Fruit fly (Drosophila melanogaster) whole organism, embryonic: ENCODE results near the gene CG13309.

Experiments
- ATbp ChIP-seq: fragments of 200-800 bp; sonication (Bioruptor generic); optimal IDR thresholded peaks from 2 replicates; lab custom pipeline; 2017; ENCODE audit warnings: missing biosample characterization, mild to moderate bottlenecking, missing genetic modification characterization, missing genetic modification reagents
- CG10959 ChIP-seq: fragments of 200-800 bp; sonication (Bioruptor generic); IDR thresholded peaks from 2 replicates; pipeline ENCODE4 v1.3.6; 2022; ENCODE audit warnings: missing biosample characterization, missing genetic modification characterization
- CG11247 ChIP-seq: fragments of 200-800 bp; sonication (Bioruptor generic); IDR thresholded peaks from 2 replicates; pipeline ENCODE4 v1.3.6; 2022; ENCODE audit warnings: missing biosample characterization, missing genetic modification characterization
- CG12219 ChIP-seq: fragments of 200-800 bp; sonication (Bioruptor generic); optimal IDR thresholded peaks from 3 replicates; lab custom pipeline; 2018; ENCODE audit warnings: missing biosample characterization, mild to moderate bottlenecking, missing genetic modification characterization
- CG12236 ChIP-seq: fragments of 200-800 bp; sonication (Bioruptor generic); optimal IDR thresholded peaks from 2 replicates; lab custom pipeline; 2016; ENCODE audit warnings: missing biosample characterization, missing genetic modification characterization
- CG13287 ChIP-seq: fragments of 200-800 bp; sonication (Bioruptor generic); IDR thresholded peaks from 2 replicates; pipeline ENCODE4 v1.3.6; 2022; ENCODE audit warnings: missing biosample characterization, missing genetic modification characterization; ENCODE audit not compliant: partially characterized antibody
- CG14441 ChIP-seq: fragments of 200-800 bp; sonication (Bioruptor generic); IDR thresholded peaks from 2 replicates; pipeline ENCODE4 v1.3.6; 2022; ENCODE audit warnings: missing biosample characterization, missing genetic modification characterization
- CG15011 ChIP-seq: fragments of 200-800 bp; sonication (Bioruptor generic); optimal IDR thresholded peaks from 3 replicates; lab custom pipeline; 2018; ENCODE audit warnings: missing biosample characterization, mild to moderate bottlenecking, missing genetic modification characterization
- CG16815 ChIP-seq: fragments of 200-800 bp; sonication (Bioruptor generic); optimal IDR thresholded peaks from 3 replicates; lab custom pipeline; 2017; ENCODE audit warnings: missing biosample characterization, mild to moderate bottlenecking, missing genetic modification characterization
- CG17385 ChIP-seq: fragments of 200-800 bp; sonication (Bioruptor generic); optimal IDR thresholded peaks from 3 replicates; lab custom pipeline; 2018; ENCODE audit warnings: missing biosample characterization, mild to moderate bottlenecking, missing genetic modification characterization
- CG2712 ChIP-seq: fragments of 200-800 bp; optimal IDR thresholded peaks from 3 replicates; lab custom pipeline; 2019; ENCODE audit warnings: missing biosample characterization, mild to moderate bottlenecking, missing genetic modification characterization, moderate library complexity
- CG6813 ChIP-seq: fragments of 200-800 bp; sonication (Bioruptor generic); optimal IDR thresholded peaks from 2 replicates; lab custom pipeline; 2017; ENCODE audit warnings: missing biosample characterization, missing genetic modification characterization, mild to moderate bottlenecking, moderate library complexity, missing genetic modification reagents
- CG7271 ChIP-seq: fragments of 200-800 bp; sonication (Bioruptor generic); optimal IDR thresholded peaks from 2 replicates; lab custom pipeline; 2018; ENCODE audit warnings: missing biosample characterization, mild to moderate bottlenecking, missing genetic modification characterization, moderate library complexity
- CG8089 ChIP-seq: fragments of 200-800 bp; sonication (Bioruptor generic); optimal IDR thresholded peaks from 3 replicates; lab custom pipeline; 2016; ENCODE audit warnings: missing biosample characterization, missing genetic modification characterization
- CG8290 ChIP-seq, 3 experiments: fragments of 200-800 bp; sonication (Bioruptor generic); optimal IDR thresholded peaks; 2 replicates each; lab custom pipeline; 2016 to 2019; ENCODE audit warnings: missing biosample characterization in 3 of 3, missing genetic modification characterization in 3 of 3, mild to moderate bottlenecking in 2 of 3, moderate library complexity in 1 of 3
- CG9437 ChIP-seq: fragments of 200-800 bp; sonication (Bioruptor generic); optimal IDR thresholded peaks from 2 replicates; lab custom pipeline; 2018; ENCODE audit warnings: missing biosample characterization, mild to moderate bottlenecking, missing genetic modification characterization
- Dref ChIP-seq: fragments of 200-800 bp; sonication (Bioruptor generic); IDR thresholded peaks from 2 replicates; pipeline ENCODE4 v1.3.6; 2022; ENCODE audit warnings: missing biosample characterization, missing genetic modification characterization
- Hr51 ChIP-seq, 2 experiments: fragments of 200-800 bp; sonication (Bioruptor generic); optimal IDR thresholded peaks; 2 replicates in 1 of 2; 3 replicates in 1 of 2; lab custom pipeline; 2016 to 2018; ENCODE audit warnings: missing biosample characterization in 2 of 2, missing genetic modification characterization in 2 of 2, mild to moderate bottlenecking in 1 of 2, moderate library complexity in 1 of 2
- Hr78 ChIP-seq, 2 experiments: fragments of 200-800 bp in 1 of 2; fragments of >200 bp in 1 of 2; sonication (Bioruptor generic) in 1 of 2; optimal IDR thresholded peaks; 2 replicates each; lab custom pipeline; 2017 to 2019; ENCODE audit warnings: missing biosample characterization in 2 of 2, missing genetic modification characterization in 2 of 2, mild to moderate bottlenecking in 1 of 2, moderate library complexity in 1 of 2
- Jarid2 ChIP-seq: fragments of 200-800 bp; sonication (Bioruptor generic); optimal IDR thresholded peaks from 3 replicates; lab custom pipeline; 2017; ENCODE audit warnings: mild to moderate bottlenecking, missing biosample characterization, missing genetic modification reagents, missing genetic modification characterization
- Lim3 ChIP-seq: fragments of 200-800 bp; sonication (Bioruptor generic); IDR thresholded peaks from 2 replicates; pipeline ENCODE4 v1.3.6; 2022; ENCODE audit warnings: missing biosample characterization, missing genetic modification characterization
- Med ChIP-seq: fragments of 200-800 bp; sonication (Bioruptor generic); peaks from one replicate; lab custom pipeline; 2016; ENCODE audit warnings: missing biosample characterization, missing genetic modification characterization, mild to moderate bottlenecking, inconsistent platforms, moderate library complexity
- Neu2 ChIP-seq: fragments of 200-800 bp; sonication (Bioruptor generic); optimal IDR thresholded peaks from 3 replicates; lab custom pipeline; 2016; ENCODE audit warnings: missing biosample characterization, missing genetic modification characterization, borderline replicate concordance
- Nf-YB ChIP-seq: fragments of 200-800 bp; sonication (Bioruptor generic); optimal IDR thresholded peaks from 3 replicates; lab custom pipeline; 2019; ENCODE audit warnings: missing biosample characterization, mild to moderate bottlenecking, missing genetic modification characterization, moderate library complexity
- Ravus ChIP-seq: fragments of 200-800 bp; sonication (Bioruptor generic); IDR thresholded peaks from 2 replicates; pipeline ENCODE4 v1.3.6; 2022; ENCODE audit warnings: missing biosample characterization, missing genetic modification characterization
- Sry-δ ChIP-seq: fragments of 200-800 bp; sonication (Bioruptor generic); optimal IDR thresholded peaks from 2 replicates; lab custom pipeline; 2016; ENCODE audit warnings: missing biosample characterization, missing genetic modification characterization
- al ChIP-seq: fragments of 200-800 bp; sonication (Bioruptor generic); IDR thresholded peaks from 2 replicates; pipeline ENCODE4 v1.3.6; 2022; ENCODE audit warnings: missing biosample characterization, missing genetic modification characterization
- caup ChIP-seq: fragments of 200-800 bp; sonication (Bioruptor generic); optimal IDR thresholded peaks from 3 replicates; lab custom pipeline; 2017; ENCODE audit warnings: missing biosample characterization, mild to moderate bottlenecking, missing genetic modification characterization, moderate library complexity; ENCODE audit not compliant: severe bottlenecking
- cg ChIP-seq: fragments of 200-800 bp; sonication (Bioruptor generic); optimal IDR thresholded peaks from 3 replicates; lab custom pipeline; 2019; ENCODE audit warnings: missing biosample characterization, mild to moderate bottlenecking, missing genetic modification characterization, moderate library complexity
- chinmo ChIP-seq: fragments of 200-800 bp; sonication (Bioruptor generic); IDR thresholded peaks from 4 replicates; pipeline ENCODE4 v1.3.6; 2022; ENCODE audit warnings: missing biosample characterization, missing genetic modification characterization; ENCODE audit not compliant: partially characterized antibody
- emc ChIP-seq: fragments of 200-800 bp; sonication (Bioruptor generic); optimal IDR thresholded peaks from 2 replicates; lab custom pipeline; 2016; ENCODE audit warnings: missing biosample characterization, missing genetic modification characterization
- eve ChIP-seq, 2 experiments: fragments of >200 bp; optimal IDR thresholded peaks; 2 replicates each; lab custom pipeline; 2017; ENCODE audit warnings: missing biosample characterization in 2 of 2, missing genetic modification characterization in 2 of 2
- fd64A ChIP-seq: fragments of 200-800 bp; sonication (Bioruptor generic); optimal IDR thresholded peaks from 3 replicates; lab custom pipeline; 2018; ENCODE audit warnings: missing biosample characterization, mild to moderate bottlenecking, missing genetic modification characterization
- gsb-n ChIP-seq: fragments of 200-800 bp; sonication (Bioruptor generic); optimal IDR thresholded peaks from 3 replicates; lab custom pipeline; 2018; ENCODE audit warnings: missing biosample characterization, mild to moderate bottlenecking, missing genetic modification characterization
- gt ChIP-seq: fragments of 200-800 bp; sonication (Bioruptor generic); IDR thresholded peaks from 2 replicates; pipeline ENCODE4 v1.3.6; 2022; ENCODE audit warnings: missing biosample characterization, missing genetic modification characterization
- ham ChIP-seq: fragments of 200-800 bp; sonication (Bioruptor generic); IDR thresholded peaks from 2 replicates; pipeline ENCODE4 v1.3.6; 2022; ENCODE audit warnings: missing biosample characterization, missing genetic modification characterization
- hb ChIP-seq: fragments of 200-800 bp; sonication (Bioruptor generic); IDR thresholded peaks from 3 replicates; pipeline ENCODE4 v1.3.6; 2022; ENCODE audit warnings: missing biosample characterization, missing genetic modification characterization; ENCODE audit not compliant: partially characterized antibody
- hbn ChIP-seq: fragments of 200-800 bp; sonication (Bioruptor generic); IDR thresholded peaks from 2 replicates; pipeline ENCODE4 v1.3.6; 2022; ENCODE audit warnings: missing biosample characterization, missing genetic modification characterization; ENCODE audit not compliant: partially characterized antibody
- kni ChIP-seq: fragments of 200-800 bp; sonication (Bioruptor generic); optimal IDR thresholded peaks from 3 replicates; lab custom pipeline; 2017; ENCODE audit warnings: mild to moderate bottlenecking, missing biosample characterization, missing genetic modification reagents, missing genetic modification characterization
- nmo ChIP-seq: fragments of 200-800 bp; sonication (Bioruptor generic); optimal IDR thresholded peaks from 2 replicates; lab custom pipeline; 2018; ENCODE audit warnings: missing biosample characterization, mild to moderate bottlenecking, missing genetic modification characterization, moderate library complexity
- oc ChIP-seq: fragments of 200-800 bp; sonication (Bioruptor generic); optimal IDR thresholded peaks from 2 replicates; lab custom pipeline; 2018; ENCODE audit warnings: missing biosample characterization, mild to moderate bottlenecking, missing genetic modification characterization, moderate library complexity
- onecut ChIP-seq: fragments of 200-800 bp; sonication (Bioruptor generic); IDR thresholded peaks from 2 replicates; pipeline ENCODE4 v1.3.6; 2022; ENCODE audit warnings: missing biosample characterization, missing genetic modification characterization
- sens ChIP-seq: fragments of 200-800 bp; sonication (Bioruptor generic); peaks from one replicate; lab custom pipeline; 2016; ENCODE audit warnings: missing biosample characterization, missing genetic modification characterization
- slbo ChIP-seq: fragments of 200-800 bp; sonication (Bioruptor generic); IDR thresholded peaks from 2 replicates; pipeline ENCODE4 v1.3.6; 2022; ENCODE audit warnings: missing biosample characterization, missing genetic modification characterization
- twi ChIP-seq: fragments of 200-800 bp; optimal IDR thresholded peaks from 2 replicates; lab custom pipeline; 2019; ENCODE audit warnings: missing biosample characterization, mild to moderate bottlenecking, missing genetic modification characterization, moderate library complexity
- vfl ChIP-seq: fragments of 200-800 bp; sonication (Bioruptor generic); optimal IDR thresholded peaks from 2 replicates; lab custom pipeline; 2016; ENCODE audit warnings: missing biosample characterization, missing genetic modification characterization

The CG13309 gene

dm6 chr3L:8841757-8842156, 31.6 kb downstream of the CG13309 start (continued):
- TF ChIP-seq CG2712 (peak; percentile 85), Nf-YB (peak; percentile 30), CG12236 (no peak), nmo (GFP tag; lab: Kevin White, UChicago) (peak; percentile 78), caup (GFP tag; lab: Kevin White, UChicago) (peak; percentile 76), oc (peak; percentile 75), emc (GFP tag; lab: Kevin White, UChicago) (peak; percentile 25), eve (GFP tag; optimal IDR thresholded peaks at IDR 0.05; lab: Kevin White, UChicago) (peak in 1 of 2 experiments; percentile 74), Dref (GFP tag; lab: Robert Waterston, UW) (no peak), CG10959 (GFP tag; lab: Robert Waterston, UW) (peak; percentile 45; the same call in 1 of the 2 replicates), CG15011 (peak; percentile 35), gsb-n (peak; percentile 58), kni (GFP tag; lab: Kevin White, UChicago) (no peak), CG14441 (peak; percentile 69), slbo (GFP tag; lab: Robert Waterston, UW) (peak; percentile 83), CG9437 (GFP tag; lab: Kevin White, UChicago) (peak; percentile 26), Hr51 (GFP tag; optimal IDR thresholded peaks at IDR 0.05; lab: Kevin White, UChicago) (peak in 1 of 2 experiments; percentile 81), Med (peak; percentile 92), CG17385 (GFP tag; lab: Kevin White, UChicago) (peak; percentile 67), gt (GFP tag; lab: Robert Waterston, UW) (no peak), CG13287 (no peak), hbn (GFP tag; lab: Robert Waterston, UW) (no peak), CG11247 (peak; percentile 70), Ravus (GFP tag; lab: Robert Waterston, UW) (0 out of 2 replicates have a peak, but pooled peaks have one; percentile 18), CG12219 (GFP tag; lab: Kevin White, UChicago) (peak; percentile 78), Jarid2 (GFP tag; lab: Kevin White, UChicago) (peak; percentile 7), ATbp (GFP tag; lab: Kevin White, UChicago) (peak; percentile 71)
- TF ChIP-seq, all 482 proteins: peak for 331

DNA sequence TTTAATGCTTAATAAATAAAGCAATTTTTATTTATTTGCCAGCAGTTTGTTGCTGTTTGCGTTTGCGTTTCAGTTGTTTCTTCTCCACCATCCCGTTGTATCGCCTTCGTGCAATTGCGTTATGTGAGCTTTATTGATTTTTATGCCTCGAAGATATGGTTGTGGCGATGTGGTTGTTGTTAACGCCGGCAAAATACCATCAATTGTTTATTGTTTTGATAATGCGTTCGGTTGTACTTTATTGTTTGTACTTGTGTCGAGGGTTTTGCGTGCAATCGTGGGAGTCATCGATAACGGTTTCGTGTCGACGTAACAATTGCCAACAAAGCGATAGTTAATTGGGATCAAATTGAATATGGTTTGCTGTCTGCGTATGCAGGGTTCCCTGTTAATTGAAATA, 32.2 kb downstream of the CG13309 start:
- no peak for TF ChIP-seq vfl (GFP tag; lab: Kevin White, UChicago)
- TF ChIP-seq CG8290 (GFP tag; optimal IDR thresholded peaks at IDR 0.05; lab: Kevin White, UChicago), result no peak
- no peak for TF ChIP-seq CG8290 (tag; optimal IDR thresholded peaks at IDR 0.05; lab: Kevin White, UChicago)
- TF ChIP-seq onecut (GFP tag; lab: Robert Waterston, UW), result peak; percentile 69
- peak; percentile 71 for TF ChIP-seq Med
- TF ChIP-seq al (GFP tag; lab: Robert Waterston, UW), result no peak
- no peak for TF ChIP-seq cg (GFP tag; lab: Kevin White, UChicago)
- peak; percentile 38; the same call in 1 of the 4 replicates for TF ChIP-seq chinmo (GFP tag; lab: Robert Waterston, UW)
- TF ChIP-seq, all 482 proteins: peak for 3

DNA sequence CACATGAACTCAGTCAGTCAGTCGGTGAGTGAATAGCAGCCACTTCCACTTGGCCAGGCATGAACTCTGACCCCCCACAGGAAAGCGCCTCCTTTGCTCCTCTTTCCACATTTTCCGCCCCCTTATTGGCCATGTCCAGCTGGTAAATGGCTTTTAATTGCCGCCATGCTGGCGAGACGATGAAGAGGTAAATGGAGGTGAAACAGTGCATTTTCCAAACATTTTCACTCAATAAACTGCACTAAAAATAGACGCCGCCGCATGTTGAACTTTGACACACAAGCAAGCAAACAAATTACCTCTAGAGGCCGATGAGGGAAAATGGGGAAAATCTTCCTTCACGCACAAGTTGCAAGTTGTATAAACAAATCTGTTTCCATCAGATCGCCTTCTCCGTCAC, 39.6 kb downstream of the CG13309 start:
- TF ChIP-seq hb (0 out of 3 replicates have a peak, but pooled peaks have one; percentile 42), Sry-δ (GFP tag; lab: Kevin White, UChicago) (no peak), twi (tag; lab: Kevin White, UChicago) (peak; percentile 5), Lim3 (GFP tag; lab: Robert Waterston, UW) (no peak), Neu2 (GFP tag; lab: Kevin White, UChicago) (no peak), Hr78 (GFP tag; optimal IDR thresholded peaks at IDR 0.05; lab: Kevin White, UChicago) (peak in 1 of 2 experiments; percentile 96), CG16815 (GFP tag; lab: Kevin White, UChicago) (no peak), sens (GFP tag; lab: Kevin White, UChicago) (no peak), fd64A (GFP tag; lab: Kevin White, UChicago) (peak; percentile 37), CG6813 (GFP tag; lab: Kevin White, UChicago) (no peak), CG7271 (no peak), gsb-n (no peak), CG8089 (GFP tag; lab: Kevin White, UChicago) (no peak), ham (GFP tag; lab: Robert Waterston, UW) (no peak)
